Fruit fly (Drosophila melanogaster): ENCODE results near the gene cyst.

cyst gene

DNA sequence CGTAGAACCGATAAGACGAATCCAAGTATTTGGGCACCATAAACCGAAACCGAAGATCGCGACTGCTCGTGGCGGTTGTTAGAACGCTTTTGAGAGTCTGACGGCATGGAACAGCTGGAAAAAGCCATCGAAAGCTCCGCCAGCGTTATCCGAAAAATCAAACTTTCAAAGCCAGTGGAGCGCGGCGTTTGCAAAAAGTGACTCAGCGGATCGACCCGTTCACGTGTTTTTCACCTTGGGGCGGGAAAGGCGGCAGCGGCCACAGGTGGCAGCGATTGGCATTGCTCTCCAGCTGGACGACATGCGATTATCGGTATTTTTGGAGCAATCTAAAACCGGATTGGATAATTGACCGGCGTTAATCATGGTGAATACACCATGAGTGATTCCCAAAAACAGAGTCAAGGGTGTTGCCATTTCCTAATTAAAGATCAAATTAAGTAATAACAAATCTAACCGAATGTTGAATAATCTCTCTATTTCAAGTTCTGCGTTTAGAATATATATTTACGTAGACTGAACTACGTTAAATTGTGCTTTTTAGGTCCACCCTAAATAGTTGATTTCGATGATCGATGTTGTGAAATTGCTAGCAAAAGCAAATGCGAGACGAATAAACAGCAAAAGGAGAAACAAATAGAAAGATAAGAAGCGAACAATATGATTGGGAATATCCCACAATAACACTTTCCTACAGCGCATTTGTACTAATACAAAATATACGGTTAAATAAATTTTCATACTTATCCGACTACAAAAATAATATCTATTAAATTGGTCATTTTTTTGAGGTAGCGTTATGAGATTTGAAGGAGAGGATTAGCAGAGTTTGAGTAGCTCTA is 38.5 kb upstream of the cyst start, which contains the start of gene CG10337 (continued):
- TF ChIP-seq Sox100B (GFP tag; optimal IDR thresholded peaks at IDR 0.05) (peak; percentile 54), NfI (GFP tag; optimal IDR thresholded peaks at IDR 0.05) (peak; percentile 22), CG8359 (GFP tag; optimal IDR thresholded peaks at IDR 0.05; ENCODE audit: borderline replicate concordance) (no peak), emc (GFP tag; optimal IDR thresholded peaks at IDR 0.05) (no peak), CG12219 (GFP tag; optimal IDR thresholded peaks at IDR 0.05) (peak; percentile 29), corto (GFP tag; optimal IDR thresholded peaks at IDR 0.05) (no peak), Xrp1 (GFP tag; IDR thresholded peaks at IDR 0.05) (peak; percentile 38), CG11695 (GFP tag; IDR thresholded peaks at IDR 0.05) (peak; percentile 54; the same call in 1 of the 3 replicates), fu2 (GFP tag; optimal IDR thresholded peaks at IDR 0.05) (no peak), Myb (GFP tag; optimal IDR thresholded peaks at IDR 0.05) (peak; percentile 24), CG11504 (tag; optimal IDR thresholded peaks at IDR 0.05) (peak; percentile 64), esg (GFP tag; conservative IDR thresholded peaks at IDR 0.05) (no peak), CG14441 (GFP tag; IDR thresholded peaks at IDR 0.05) (peak; percentile 54; the same call in 1 of the 2 replicates), CG6765 (GFP tag; optimal IDR thresholded peaks at IDR 0.05) (peak; percentile 65), CG1832 (GFP tag; optimal IDR thresholded peaks at IDR 0.05) (no peak), Meics (GFP tag; optimal IDR thresholded peaks at IDR 0.05) (peak; percentile 77), CG31365 (tag; optimal IDR thresholded peaks at IDR 0.05) (no peak), Jarid2 (GFP tag; optimal IDR thresholded peaks at IDR 0.05) (peak; percentile 8), CG2120 (GFP tag; optimal IDR thresholded peaks at IDR 0.05) (peak; percentile 70), Dbx (GFP tag; IDR thresholded peaks at IDR 0.05) (peak; percentile 51; the same call in 1 of the 3 replicates), NC2α (GFP tag; optimal IDR thresholded peaks at IDR 0.05) (no peak), fd96Cb (tag; optimal IDR thresholded peaks at IDR 0.05) (peak; percentile 4), CG15479 (GFP tag; optimal IDR thresholded peaks at IDR 0.05) (peak; percentile 56), CG16813 (GFP tag; IDR thresholded peaks at IDR 0.05; ENCODE audit: partially characterized antibody) (no peak), HLH54F (GFP tag; optimal IDR thresholded peaks at IDR 0.05) (peak; percentile 37), CG14667 (GFP tag; IDR thresholded peaks at IDR 0.05) (peak; percentile 34; the same call in 1 of the 2 replicates), exex (tag; optimal IDR thresholded peaks at IDR 0.05) (peak; percentile 69), CG17385 (GFP tag; optimal IDR thresholded peaks at IDR 0.05) (peak; percentile 60), gsb (GFP tag; IDR thresholded peaks at IDR 0.05) (no peak; the same call in 1 of the 2 replicates), CG11085 (GFP tag; IDR thresholded peaks at IDR 0.05) (0 out of 2 replicates have a peak, but pooled peaks have one; percentile 26), CG4328 (GFP tag; optimal IDR thresholded peaks at IDR 0.05) (peak; percentile 17), gce (GFP tag; IDR thresholded peaks at IDR 0.05) (0 out of 3 replicates have a peak, but pooled peaks have one; percentile 44), Nf-YB (GFP tag; optimal IDR thresholded peaks at IDR 0.05) (peak; percentile 42), Dll (GFP tag; IDR thresholded peaks at IDR 0.05; ENCODE audit: partially characterized antibody) (no peak), GATAe (GFP tag; conservative IDR thresholded peaks at IDR 0.05) (no peak), YL-1 (GFP tag; optimal IDR thresholded peaks at IDR 0.05) (peak; percentile 34), br (optimal IDR thresholded peaks at IDR 0.05) (no peak), D (optimal IDR thresholded peaks at IDR 0.05) (no peak), D (GFP tag; optimal IDR thresholded peaks at IDR 0.05) (peak; percentile 53), CG4424 (GFP tag; optimal IDR thresholded peaks at IDR 0.05) (peak; percentile 9), CG31224 (GFP tag; IDR thresholded peaks at IDR 0.05) (peak; percentile 31; the same call in 1 of the 2 replicates), bcd (GFP tag; optimal IDR thresholded peaks at IDR 0.05) (peak; percentile 36), CG8924 (tag; optimal IDR thresholded peaks at IDR 0.05) (peak; percentile 58), jing (GFP tag; optimal IDR thresholded peaks at IDR 0.05) (no peak), CG15696 (tag; optimal IDR thresholded peaks at IDR 0.05) (peak; percentile 19), CG7839 (tag; optimal IDR thresholded peaks at IDR 0.05) (peak; percentile 40), lilli (GFP tag; optimal IDR thresholded peaks at IDR 0.05) (peak; percentile 70), CG10654 (GFP tag; optimal IDR thresholded peaks at IDR 0.05) (peak; percentile 11), dysf (GFP tag; IDR thresholded peaks at IDR 0.05) (peak; percentile 55; the same call in 1 of the 3 replicates)
